Worm (Caenorhabditis elegans): Measurements from ENCODE around the gene col-166.

The col-166 gene

ce11 chrX:6238973-6239372 is 40.8 kb upstream of the col-166 start, which contains the start of gene rml-3:
Gene rml-3, minus strand, starts transcription at chrX:6239065.
- no peak for TF ChIP-seq nhr-111 (GFP tag; optimal IDR thresholded peaks at IDR 0.05)
- TF ChIP-seq aly-2 (tag; optimal IDR thresholded peaks at IDR 0.05), result no peak
- TF ChIP-seq cey-2 (tag; optimal IDR thresholded peaks at IDR 0.05; ENCODE audit: borderline replicate concordance, insufficient read depth), result no peak
- TF ChIP-seq mxl-3 (GFP tag; optimal IDR thresholded peaks at IDR 0.05), result no peak
- no peak for TF ChIP-seq nhr-237 (tag; optimal IDR thresholded peaks at IDR 0.05)
- TF ChIP-seq fkh-10 (GFP tag; optimal IDR thresholded peaks at IDR 0.05), result no peak
- TF ChIP-seq mdl-1 (tag; optimal IDR thresholded peaks at IDR 0.05), result no peak
- 0 out of 2 replicates have a peak, but pooled peaks have one; percentile 14 for TF ChIP-seq dmd-6 (GFP tag; IDR thresholded peaks at IDR 0.05)

- TF ChIP-seq spr-3 (GFP tag; optimal IDR thresholded peaks at IDR 0.05), result no peak
- TF ChIP-seq aha-1 (tag), result peak; percentile 2
- TF ChIP-seq zfp-3 (GFP tag; conservative IDR thresholded peaks at IDR 0.05), result no peak
- peak; percentile 10 for TF ChIP-seq F37D6.2 (tag; optimal IDR thresholded peaks at IDR 0.05)
- no peak for TF ChIP-seq T20F7.1 (GFP tag; optimal IDR thresholded peaks at IDR 0.05)
- TF ChIP-seq nhr-102 (tag; optimal IDR thresholded peaks at IDR 0.05), result no peak
- TF ChIP-seq hif-1 (tag; optimal IDR thresholded peaks at IDR 0.05), result peak in 1 of 2 experiments; percentile 53
- TF ChIP-seq ces-1 (GFP tag; optimal IDR thresholded peaks at IDR 0.05), result no peak
- TF ChIP-seq aly-2 (tag; optimal IDR thresholded peaks at IDR 0.05), result no peak
- TF ChIP-seq D1046.2 (GFP tag; IDR thresholded peaks at IDR 0.05), result no peak
- no peak for TF ChIP-seq ztf-7 (tag; optimal IDR thresholded peaks at IDR 0.05)
- TF ChIP-seq daf-16 (GFP tag; optimal IDR thresholded peaks at IDR 0.05), result peak in 1 of 2 experiments; percentile 67
- TF ChIP-seq daf-16 (tag; optimal IDR thresholded peaks at IDR 0.05), result no peak
- TF ChIP-seq snpc-4 (tag; optimal IDR thresholded peaks at IDR 0.05), result no peak
- no peak for TF ChIP-seq nhr-111 (GFP tag; optimal IDR thresholded peaks at IDR 0.05)
- TF ChIP-seq dmd-6 (GFP tag; IDR thresholded peaks at IDR 0.05), result peak; percentile 6; the same call in 1 of the 2 replicates
- TF ChIP-seq mep-1 (tag; optimal IDR thresholded peaks at IDR 0.05), result peak; percentile 3
- TF ChIP-seq unc-130 (GFP tag; optimal IDR thresholded peaks at IDR 0.05), result no peak
- TF ChIP-seq set-16 (GFP tag; IDR thresholded peaks at IDR 0.05), result no peak
- peak; percentile 96 for TF ChIP-seq mxl-3 (GFP tag; optimal IDR thresholded peaks at IDR 0.05)
- TF ChIP-seq mdl-1 (tag; optimal IDR thresholded peaks at IDR 0.05), result peak in 1 of 2 experiments; percentile 56
- TF ChIP-seq hmg-1.1 (GFP tag; IDR thresholded peaks at IDR 0.05), result peak; percentile 53; the same call in 1 of the 2 replicates
- TF ChIP-seq lin-38 (GFP tag; IDR thresholded peaks at IDR 0.05), result no peak
- TF ChIP-seq hlh-11 (tag; optimal IDR thresholded peaks at IDR 0.05), result peak; percentile 51
- TF ChIP-seq vab-7 (GFP tag; IDR thresholded peaks at IDR 0.05), result no peak
- TF ChIP-seq ztf-11 (tag; optimal IDR thresholded peaks at IDR 0.05), result no peak
- no peak for TF ChIP-seq php-3 (GFP tag; IDR thresholded peaks at IDR 0.05)
- TF ChIP-seq daf-19 (GFP tag; conservative IDR thresholded peaks at IDR 0.05), result no peak
- TF ChIP-seq lsy-2 (tag; optimal IDR thresholded peaks at IDR 0.05), result peak in 1 of 2 experiments; percentile 19
- TF ChIP-seq mdt-29 (GFP tag; IDR thresholded peaks at IDR 0.05), result no peak
- TF ChIP-seq ama-1 (optimal IDR thresholded peaks at IDR 0.05), result no peak
- TF ChIP-seq nhr-48 (tag; optimal IDR thresholded peaks at IDR 0.05), result no peak
- no peak for TF ChIP-seq F49E8.2 (tag; optimal IDR thresholded peaks at IDR 0.05; ENCODE audit: borderline replicate concordance)
- TF ChIP-seq tra-1 (GFP tag; IDR thresholded peaks at IDR 0.05), result no peak
- no peak for TF ChIP-seq pqm-1 (tag; optimal IDR thresholded peaks at IDR 0.05)
- no peak for TF ChIP-seq lir-3 (tag; optimal IDR thresholded peaks at IDR 0.05)
Observed at ce11 chrX:6239927-6240639, 39.7 kb upstream of the col-166 start.
